Worm (Caenorhabditis elegans) whole organism, mixed stage, embryonic: ENCODE data around the gene ZK1098.2.

ENCODE experiments used
- M03D4.4 ChIP-seq: sonication (generic microtip); optimal IDR thresholded peaks from 2 replicates; lab custom pipeline; 2017; ENCODE audit warnings: mild to moderate bottlenecking, missing genetic modification characterization, missing compliant biosample characterization
- bed-3 ChIP-seq: fragments of 200-800 bp; sonication (Bioruptor generic); optimal IDR thresholded peaks from 3 replicates; lab custom pipeline; 2018; ENCODE audit warnings: mild to moderate bottlenecking, missing genetic modification characterization, moderate library complexity, missing compliant biosample characterization
- blmp-1 ChIP-seq: fragments of 150-350 bp; optimal IDR thresholded peaks from 2 replicates; lab custom pipeline; 2014; ENCODE audit warnings: missing biosample characterization, missing genetic modification characterization
- ceh-39 ChIP-seq: fragments of 150-350 bp; optimal IDR thresholded peaks from 2 replicates; lab custom pipeline; 2014; ENCODE audit warnings: missing biosample characterization, missing genetic modification characterization
- ceh-43 ChIP-seq: fragments of 200-800 bp; sonication (Bioruptor generic); optimal IDR thresholded peaks from 2 replicates; lab custom pipeline; 2018; ENCODE audit warnings: mild to moderate bottlenecking, missing genetic modification characterization, moderate library complexity, missing compliant biosample characterization
- ces-1 ChIP-seq: fragments of 150-350 bp; optimal IDR thresholded peaks from 2 replicates; lab custom pipeline; 2014; ENCODE audit warnings: missing biosample characterization, missing genetic modification reagents, missing genetic modification characterization
- cnd-1 ChIP-seq: fragments of 200-800 bp; sonication (Bioruptor generic); optimal IDR thresholded peaks from 2 replicates; lab custom pipeline; 2018; ENCODE audit warnings: mild to moderate bottlenecking, missing genetic modification characterization, missing compliant biosample characterization
- drap-1 ChIP-seq: fragments of 200-800 bp; sonication (Bioruptor generic); optimal IDR thresholded peaks from 3 replicates; lab custom pipeline; 2018; ENCODE audit warnings: mild to moderate bottlenecking, missing genetic modification characterization, missing compliant biosample characterization
- elt-1 ChIP-seq: sonication (generic microtip); optimal IDR thresholded peaks from 2 replicates; lab custom pipeline; 2017; ENCODE audit warnings: missing genetic modification characterization, mild to moderate bottlenecking, missing compliant biosample characterization, antibody characterized with exemption, moderate library complexity, borderline replicate concordance; ENCODE audit not compliant: insufficient read depth
- elt-3 ChIP-seq: fragments of 150-350 bp; optimal IDR thresholded peaks from 2 replicates; lab custom pipeline; 2014; ENCODE audit warnings: missing biosample characterization, missing genetic modification characterization
- flh-1 ChIP-seq: fragments of 200-800 bp; sonication (Bioruptor generic); optimal IDR thresholded peaks from 2 replicates; lab custom pipeline; 2018; ENCODE audit warnings: mild to moderate bottlenecking, missing genetic modification characterization, moderate library complexity, missing compliant biosample characterization
- hlh-1 ChIP-seq: fragments of 150-350 bp; optimal IDR thresholded peaks from 2 replicates; lab custom pipeline; 2014; ENCODE audit warnings: missing biosample characterization, missing genetic modification reagents, missing genetic modification characterization
- lin-13 ChIP-seq: fragments of 150-350 bp; optimal IDR thresholded peaks from 2 replicates; lab custom pipeline; 2014; ENCODE audit warnings: missing biosample characterization, missing genetic modification characterization
- lin-32 ChIP-seq: fragments of 200-800 bp; sonication (Bioruptor generic); optimal IDR thresholded peaks from 2 replicates; lab custom pipeline; 2018; ENCODE audit warnings: mild to moderate bottlenecking, missing genetic modification characterization, missing compliant biosample characterization
- lsy-2 ChIP-seq: fragments of 150-350 bp; optimal IDR thresholded peaks from 2 replicates; lab custom pipeline; 2014; ENCODE audit warnings: missing biosample characterization, missing genetic modification characterization
- mab-5 ChIP-seq: fragments of 150-350 bp; optimal IDR thresholded peaks from 2 replicates; lab custom pipeline; 2014; ENCODE audit warnings: missing biosample characterization, missing genetic modification characterization
- mls-2 ChIP-seq: sonication (generic microtip); optimal IDR thresholded peaks from 2 replicates; lab custom pipeline; 2016; ENCODE audit warnings: mild to moderate bottlenecking, missing genetic modification characterization, moderate library complexity, missing compliant biosample characterization
- nhr-12 ChIP-seq: fragments of 150-350 bp; optimal IDR thresholded peaks from 2 replicates; lab custom pipeline; 2014; ENCODE audit warnings: missing biosample characterization, missing genetic modification characterization
- nhr-2 ChIP-seq: fragments of 150-350 bp; optimal IDR thresholded peaks from 2 replicates; lab custom pipeline; 2014; ENCODE audit warnings: missing biosample characterization, missing genetic modification characterization
- nhr-237 ChIP-seq: fragments of 150-350 bp; optimal IDR thresholded peaks from 2 replicates; lab custom pipeline; 2014; ENCODE audit warnings: missing biosample characterization, missing genetic modification characterization
- nhr-28 ChIP-seq: fragments of 150-350 bp; optimal IDR thresholded peaks from 2 replicates; lab custom pipeline; 2014; ENCODE audit warnings: missing biosample characterization, missing genetic modification characterization
- nhr-76 ChIP-seq: sonication (generic microtip); optimal IDR thresholded peaks from 2 replicates; lab custom pipeline; 2017; ENCODE audit warnings: missing biosample characterization, missing genetic modification characterization
- pha-4 ChIP-seq: fragments of 150-350 bp; optimal IDR thresholded peaks from 2 replicates; lab custom pipeline; 2018; ENCODE audit warnings: missing biosample characterization, missing genetic modification reagents, missing genetic modification characterization
- sem-2 ChIP-seq: fragments of 200-800 bp; sonication (Bioruptor generic); optimal IDR thresholded peaks from 2 replicates; lab custom pipeline; 2018; ENCODE audit warnings: mild to moderate bottlenecking, missing genetic modification characterization, missing compliant biosample characterization
- snpc-4 ChIP-seq: fragments of 150-350 bp; optimal IDR thresholded peaks from 2 replicates; lab custom pipeline; 2014; ENCODE audit warnings: missing biosample characterization, missing genetic modification characterization
- sptf-1 ChIP-seq: sonication (generic microtip); optimal IDR thresholded peaks from 2 replicates; lab custom pipeline; 2017; ENCODE audit warnings: mild to moderate bottlenecking, missing genetic modification characterization, moderate library complexity, missing compliant biosample characterization
- tbx-8 ChIP-seq: fragments of 200-800 bp; sonication (Bioruptor generic); optimal IDR thresholded peaks from 2 replicates; lab custom pipeline; 2018; ENCODE audit warnings: mild to moderate bottlenecking, missing genetic modification characterization, moderate library complexity, missing compliant biosample characterization
- unc-120 ChIP-seq: sonication (generic microtip); optimal IDR thresholded peaks from 2 replicates; lab custom pipeline; 2017; ENCODE audit warnings: missing genetic modification characterization, missing compliant biosample characterization; ENCODE audit not compliant: poor library complexity, severe bottlenecking
- unc-39 ChIP-seq: fragments of 150-350 bp; optimal IDR thresholded peaks from 2 replicates; lab custom pipeline; 2014; ENCODE audit warnings: missing biosample characterization, missing genetic modification characterization
- unc-62 ChIP-seq: fragments of 150-350 bp; optimal IDR thresholded peaks from 2 replicates; lab custom pipeline; 2014; ENCODE audit warnings: missing biosample characterization, missing genetic modification reagents, missing genetic modification characterization
- zip-8 ChIP-seq: fragments of 150-350 bp; optimal IDR thresholded peaks from 2 replicates; lab custom pipeline; 2014; ENCODE audit warnings: missing biosample characterization, missing genetic modification characterization
- ztf-11 ChIP-seq: fragments of 150-350 bp; optimal IDR thresholded peaks from 2 replicates; lab custom pipeline; 2014; ENCODE audit warnings: missing biosample characterization, missing genetic modification characterization

The ZK1098.2 gene

DNA sequence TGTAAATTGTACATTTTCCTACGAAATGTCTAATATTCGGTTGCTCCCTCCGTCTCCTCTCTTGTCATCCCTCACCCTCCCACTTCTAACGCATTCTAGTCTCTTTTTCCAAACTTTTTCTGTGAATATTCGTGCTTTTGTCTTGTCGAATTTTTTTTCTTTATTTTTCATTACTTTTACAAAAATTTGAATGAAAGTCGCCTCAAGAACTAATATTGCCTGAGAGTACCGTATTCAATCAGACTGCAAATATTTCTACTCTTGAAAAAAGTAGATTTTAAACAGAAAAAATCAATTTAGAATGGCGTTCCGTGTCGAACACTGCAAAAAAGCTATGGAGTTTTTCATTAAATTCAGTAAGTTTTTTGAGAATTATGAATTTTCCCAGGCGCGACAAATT, 27.3 kb downstream of the ZK1098.2 start, which contains the start of gene ZK1098.11:
ZK1098.11 (plus strand) TSS at position 301 of the 400 bp plus-strand sequence.
- TF ChIP-seq mab-5 (tag; lab: Kevin White, UChicago): no peak
- no peak for TF ChIP-seq elt-3 (tag; lab: Kevin White, UChicago)
- no peak for TF ChIP-seq ceh-43 (GFP tag; lab: Kevin White, UChicago)
- no peak for TF ChIP-seq unc-39
- no peak for TF ChIP-seq tbx-8 (GFP tag; lab: Kevin White, UChicago)
- no peak for TF ChIP-seq M03D4.4 (tag; lab: Kevin White, UChicago)
- no peak for TF ChIP-seq nhr-237 (tag; lab: Kevin White, UChicago)
- TF ChIP-seq snpc-4: no peak
- TF ChIP-seq elt-1 (tag; lab: Kevin White, UChicago): no peak
- TF ChIP-seq ces-1 (GFP tag; lab: Kevin White, UChicago): no peak
- TF ChIP-seq mls-2 (tag; lab: Kevin White, UChicago): no peak
- no peak for TF ChIP-seq unc-120
- no peak for TF ChIP-seq nhr-12 (tag; lab: Kevin White, UChicago)

DNA sequence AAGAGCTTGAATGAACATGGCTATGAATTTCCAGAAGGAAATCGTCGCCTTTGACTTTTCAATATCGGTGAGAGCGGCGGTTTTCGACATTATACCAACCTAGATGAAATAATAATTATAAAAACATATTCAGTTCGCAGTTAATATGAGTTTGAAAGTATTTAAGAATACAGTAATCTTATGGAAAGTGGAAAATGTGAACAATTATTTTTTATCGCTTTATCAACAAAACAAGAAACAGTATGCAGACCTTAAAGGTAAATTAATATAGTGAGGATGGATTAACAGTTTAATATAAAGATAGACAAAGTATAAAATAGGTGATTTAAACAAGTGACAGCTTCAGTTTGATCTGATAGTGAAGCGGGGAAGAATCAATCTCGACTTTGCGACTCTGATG, 29.5 kb downstream of the ZK1098.2 start, which contains the start of gene C48B4.6:
C48B4.6 (minus strand) TSS at position 101 of the 400 bp plus-strand sequence.
- TF ChIP-seq unc-120 (no peak), lin-13 (tag; lab: Kevin White, UChicago) (no peak), blmp-1 (tag; lab: Kevin White, UChicago) (no peak), ceh-39 (tag; lab: Kevin White, UChicago) (no peak), lin-32 (no peak), M03D4.4 (tag; lab: Kevin White, UChicago) (no peak)

DNA sequence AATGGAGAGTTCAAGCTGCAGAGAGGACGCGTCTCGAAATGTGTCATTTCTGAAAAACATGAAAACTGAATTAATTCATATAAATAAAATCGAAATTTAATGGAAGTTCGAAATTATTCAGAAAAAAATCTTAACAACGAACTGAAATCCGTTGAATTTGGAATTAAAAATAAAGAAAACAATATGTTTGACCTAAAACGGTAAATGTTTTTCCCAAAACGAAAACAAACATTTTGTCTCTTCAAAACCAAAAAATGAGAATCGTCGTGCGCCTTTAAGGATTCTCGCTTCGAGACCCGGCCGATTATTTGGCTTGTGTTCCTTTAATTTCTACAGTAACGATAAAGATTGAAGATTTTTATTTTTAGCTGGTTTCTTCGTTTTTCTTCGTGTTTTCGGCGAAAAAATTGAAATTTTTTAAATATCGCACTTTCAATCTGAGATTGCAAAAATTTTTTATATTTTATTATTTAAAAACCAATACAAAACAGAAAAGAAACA, 30.5 kb downstream of the ZK1098.2 start, which contains the start of gene C48B4.7:
C48B4.7 (minus strand) TSS at position 51 of the 501 bp plus-strand sequence.
- TF ChIP-seq elt-1 (tag; lab: Kevin White, UChicago) (no peak), drap-1 (GFP tag; lab: Kevin White, UChicago) (no peak), sptf-1 (tag; lab: Kevin White, UChicago) (no peak), bed-3 (no peak), unc-120 (no peak), hlh-1 (tag; lab: Kevin White, UChicago) (no peak), tbx-8 (GFP tag; lab: Kevin White, UChicago) (no peak), zip-8 (no peak), mab-5 (tag; lab: Kevin White, UChicago) (no peak), nhr-237 (tag; lab: Kevin White, UChicago) (no peak), nhr-2 (no peak), flh-1 (GFP tag; lab: Kevin White, UChicago) (no peak), sem-2 (no peak)

DNA sequence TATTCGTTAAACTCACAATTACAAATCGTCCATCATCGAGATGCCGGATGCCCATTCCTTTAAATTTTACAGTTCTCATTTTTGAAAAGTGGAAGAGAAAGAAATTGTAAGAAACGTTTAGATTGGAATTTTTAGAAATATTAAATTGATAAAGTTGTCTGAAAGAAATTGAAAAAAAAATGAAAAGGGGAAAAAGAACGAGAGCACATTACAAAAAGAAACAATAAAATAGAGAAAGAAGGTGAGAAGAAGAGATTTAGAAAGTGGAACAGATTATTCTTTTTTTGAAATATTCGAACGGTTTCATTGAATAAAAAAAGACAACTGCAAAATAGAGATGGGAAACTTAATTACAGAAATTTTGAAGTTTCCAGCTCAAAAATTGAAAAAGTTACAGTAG, 32.2 kb downstream of the ZK1098.2 start, which contains the start of gene C48B4.8:
C48B4.8 (minus strand) TSS at position 101 of the 400 bp plus-strand sequence.
- TF ChIP-seq snpc-4: no peak

DNA sequence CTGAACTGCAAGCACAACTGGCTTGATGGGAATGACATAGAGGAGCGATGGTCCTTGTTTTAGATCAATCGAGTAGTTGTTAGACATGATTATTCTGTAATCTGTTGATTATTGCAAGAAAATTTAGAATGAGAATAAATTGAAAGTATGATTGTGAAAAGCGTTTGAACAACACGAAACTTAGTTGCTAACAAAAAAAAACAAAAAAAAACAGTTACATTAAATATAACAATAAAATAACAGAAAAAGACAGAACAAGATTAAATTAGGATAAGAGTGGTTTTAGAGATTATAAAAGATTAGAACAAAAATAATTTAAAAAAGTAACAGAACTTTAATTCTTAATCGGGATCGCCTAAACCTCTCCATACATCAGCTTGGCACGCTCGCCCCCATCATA, 34.3 kb downstream of the ZK1098.2 start, which contains the start of gene C48B4.9:
C48B4.9 (minus strand) TSS at position 101 of the 400 bp plus-strand sequence.
- TF ChIP-seq snpc-4: no peak
- no peak for TF ChIP-seq drap-1 (GFP tag; lab: Kevin White, UChicago)
- no peak for TF ChIP-seq sem-2
- TF ChIP-seq flh-1 (GFP tag; lab: Kevin White, UChicago): no peak
- no peak for TF ChIP-seq ztf-11 (tag; lab: Kevin White, UChicago)
- TF ChIP-seq unc-62 (GFP tag; lab: Kevin White, UChicago): no peak
- no peak for TF ChIP-seq ceh-43 (GFP tag; lab: Kevin White, UChicago)
- TF ChIP-seq zip-8: no peak
- TF ChIP-seq sptf-1 (tag; lab: Kevin White, UChicago): no peak
- no peak for TF ChIP-seq lin-13 (tag; lab: Kevin White, UChicago)
- TF ChIP-seq, all 35 proteins: peak for 0

DNA sequence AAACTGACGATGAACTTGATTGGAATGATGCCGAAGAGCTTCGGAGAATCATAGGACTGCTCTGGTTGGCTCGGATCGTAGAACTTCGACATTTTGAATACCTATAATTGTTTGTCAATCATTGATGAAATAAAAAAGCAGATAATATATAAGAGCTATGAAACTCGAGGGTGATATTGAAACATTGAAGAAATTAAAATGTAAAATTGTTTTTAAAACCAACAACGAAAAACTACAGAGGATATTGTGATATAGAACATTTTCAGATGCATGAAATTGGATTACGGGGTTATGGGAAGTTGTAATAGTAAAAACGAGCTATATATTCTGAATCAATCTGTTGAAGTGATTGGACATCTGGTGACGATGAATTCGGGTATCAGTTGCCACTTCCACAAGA, 35.5 kb downstream of the ZK1098.2 start, which contains the start of gene C48B4.10:
C48B4.10 (minus strand) TSS at position 101 of the 400 bp plus-strand sequence.
- TF ChIP-seq elt-3 (tag; lab: Kevin White, UChicago) (no peak), lsy-2 (no peak), M03D4.4 (tag; lab: Kevin White, UChicago) (no peak), zip-8 (no peak), sptf-1 (tag; lab: Kevin White, UChicago) (no peak), pha-4 (no peak), unc-62 (GFP tag; lab: Kevin White, UChicago) (no peak), flh-1 (GFP tag; lab: Kevin White, UChicago) (no peak), nhr-76 (tag; lab: Kevin White, UChicago) (no peak), bed-3 (no peak), lin-13 (tag; lab: Kevin White, UChicago) (no peak), nhr-28 (tag; lab: Kevin White, UChicago) (no peak), sem-2 (no peak), ceh-39 (tag; lab: Kevin White, UChicago) (no peak), cnd-1 (tag; lab: Kevin White, UChicago) (no peak)
